Fruit fly (Drosophila melanogaster): Measurements from ENCODE around the gene Pldn.

Pldn gene

dm6 chr3L:11720780-11721179 is 29.6 kb upstream of the Pldn start, which contains the start of gene Bmcp (continued):
- TF ChIP-seq insv (GFP tag; optimal IDR thresholded peaks at IDR 0.05) (no peak), caup (GFP tag; optimal IDR thresholded peaks at IDR 0.05; ENCODE audit: severe bottlenecking) (no peak), lbe (GFP tag; optimal IDR thresholded peaks at IDR 0.05) (no peak), Ets97D (GFP tag; optimal IDR thresholded peaks at IDR 0.05) (peak; percentile 95), CG18011 (GFP tag; optimal IDR thresholded peaks at IDR 0.05) (no peak), nmo (GFP tag; optimal IDR thresholded peaks at IDR 0.05) (peak; percentile 3), bab2 (GFP tag; optimal IDR thresholded peaks at IDR 0.05) (no peak), Ptx1 (GFP tag; IDR thresholded peaks at IDR 0.05) (no peak), Asciz (GFP tag; optimal IDR thresholded peaks at IDR 0.05) (no peak), CG18476 (GFP tag; optimal IDR thresholded peaks at IDR 0.05) (no peak), nerfin-1 (tag; optimal IDR thresholded peaks at IDR 0.05) (peak; percentile 46), ind (GFP tag; optimal IDR thresholded peaks at IDR 0.05) (no peak), Pdp1 (GFP tag; optimal IDR thresholded peaks at IDR 0.05) (peak in 1 of 2 experiments; percentile 90), sens (GFP tag) (no peak), CG10543 (GFP tag; optimal IDR thresholded peaks at IDR 0.05) (no peak), CG34422 (GFP tag; IDR thresholded peaks at IDR 0.05) (peak; percentile 47; the same call in 1 of the 3 replicates), nau (GFP tag; optimal IDR thresholded peaks at IDR 0.05) (peak; percentile 18), ci (GFP tag; IDR thresholded peaks at IDR 0.05) (peak; percentile 33; the same call in 1 of the 3 replicates), Sry-δ (GFP tag; optimal IDR thresholded peaks at IDR 0.05) (peak; percentile 21), run (tag; optimal IDR thresholded peaks at IDR 0.05) (no peak), maf-S (GFP tag; optimal IDR thresholded peaks at IDR 0.05) (no peak), zfh1 (GFP tag; IDR thresholded peaks at IDR 0.05) (no peak), CoRest (tag; optimal IDR thresholded peaks at IDR 0.05) (peak; percentile 35), zen2 (GFP tag; IDR thresholded peaks at IDR 0.05; ENCODE audit: partially characterized antibody) (no peak), scrt (GFP tag; optimal IDR thresholded peaks at IDR 0.05) (peak; percentile 81), lab (GFP tag; optimal IDR thresholded peaks at IDR 0.05) (peak; percentile 39), CG12391 (tag; optimal IDR thresholded peaks at IDR 0.05) (peak; percentile 10), D19A (tag; optimal IDR thresholded peaks at IDR 0.05) (no peak), al (GFP tag; IDR thresholded peaks at IDR 0.05) (no peak), CG12104 (GFP tag; optimal IDR thresholded peaks at IDR 0.05) (no peak)

dm6 chr3L:11717993-11718392 is 26.8 kb upstream of the Pldn start:
- no peak for TF ChIP-seq Doc3 (GFP tag; IDR thresholded peaks at IDR 0.05; ENCODE audit: partially characterized antibody)
- peak; percentile 95 for TF ChIP-seq CG13894 (tag; optimal IDR thresholded peaks at IDR 0.05)
- TF ChIP-seq CG18011 (GFP tag; optimal IDR thresholded peaks at IDR 0.05) = peak; percentile 5
- peak; percentile 87 for TF ChIP-seq sd (tag; optimal IDR thresholded peaks at IDR 0.05)
- TF ChIP-seq Jarid2 (GFP tag; optimal IDR thresholded peaks at IDR 0.05) = no peak

DNA sequence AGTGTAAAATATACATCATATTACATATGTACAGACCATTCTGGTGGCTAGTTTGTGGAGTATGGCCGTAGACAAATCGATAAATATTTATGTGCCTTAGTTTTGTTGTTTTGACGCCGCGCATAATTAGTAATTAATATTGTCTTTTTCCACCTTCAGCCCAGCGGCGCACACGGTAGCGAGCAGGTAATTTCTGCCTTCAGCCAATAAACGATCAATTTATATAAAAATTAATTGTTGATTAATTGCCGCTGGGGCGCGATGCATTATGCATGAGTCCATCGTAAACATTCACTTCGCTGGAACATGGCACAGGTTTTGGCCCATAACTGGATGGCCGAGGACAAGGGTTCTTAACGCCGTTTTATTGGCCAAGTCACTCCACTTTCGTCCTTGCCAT is 26.1 kb upstream of the Pldn start:
- no peak for TF ChIP-seq exex (tag; optimal IDR thresholded peaks at IDR 0.05)
- no peak for TF ChIP-seq HLH4C (GFP tag; IDR thresholded peaks at IDR 0.05; ENCODE audit: partially characterized antibody)
- TF ChIP-seq gfzf (GFP tag; optimal IDR thresholded peaks at IDR 0.05) = no peak
- no peak for TF ChIP-seq corto (GFP tag; optimal IDR thresholded peaks at IDR 0.05)
- no peak for TF ChIP-seq salm (tag; optimal IDR thresholded peaks at IDR 0.05)
- no peak for TF ChIP-seq CG2712 (tag; optimal IDR thresholded peaks at IDR 0.05)
- TF ChIP-seq CG16863 (GFP tag; optimal IDR thresholded peaks at IDR 0.05) = no peak
- TF ChIP-seq Lhr (GFP tag; optimal IDR thresholded peaks at IDR 0.05) = no peak
- no peak for TF ChIP-seq scrt (GFP tag; optimal IDR thresholded peaks at IDR 0.05)
- no peak for TF ChIP-seq ken (GFP tag; IDR thresholded peaks at IDR 0.05)
- TF ChIP-seq CG2129 (GFP tag; IDR thresholded peaks at IDR 0.05; ENCODE audit: partially characterized antibody) = no peak
- TF ChIP-seq Awh (GFP tag; IDR thresholded peaks at IDR 0.05) = peak; percentile 53; the same call in 1 of the 2 replicates
- no peak for TF ChIP-seq dmrt99B (tag; optimal IDR thresholded peaks at IDR 0.05)
- TF ChIP-seq Med (GFP tag) = peak; percentile 46
- TF ChIP-seq tll (GFP tag; optimal IDR thresholded peaks at IDR 0.05) = no peak
- no peak for TF ChIP-seq CG17802 (tag; optimal IDR thresholded peaks at IDR 0.05)

All from whole organism, embryonic.